Worm (Caenorhabditis elegans) whole organism, L2 larva: Measurements from ENCODE around the gene M01B2.10.
"Not testable (repeated sequence)": the region's sequence is repeated elsewhere in the genome, so short reads cannot be mapped to it uniquely, and the experiment has no call there.

Experiments used
- C34F6.9 ChIP-seq: fragments of 150-350 bp; optimal IDR thresholded peaks from 2 replicates; lab custom pipeline; 2014; ENCODE audit warnings: missing biosample characterization, missing genetic modification characterization
- R02D3.7 ChIP-seq: fragments of 150-350 bp; optimal IDR thresholded peaks from 2 replicates; lab custom pipeline; 2014; ENCODE audit warnings: missing biosample characterization, missing genetic modification characterization
- Y55F3AM.14 ChIP-seq: fragments of 200-800 bp; sonication (Bioruptor generic); optimal IDR thresholded peaks from 2 replicates; lab custom pipeline; 2018; ENCODE audit warnings: mild to moderate bottlenecking, missing genetic modification characterization, missing compliant biosample characterization
- alr-1 ChIP-seq: fragments of 150-350 bp; optimal IDR thresholded peaks from 2 replicates; lab custom pipeline; 2014; ENCODE audit warnings: missing biosample characterization, missing genetic modification characterization
- ama-1 ChIP-seq: fragments of 150-350 bp; optimal IDR thresholded peaks from 2 replicates; lab custom pipeline; 2018; ENCODE audit warnings: inconsistent platforms
- blmp-1 ChIP-seq: sonication (generic microtip); optimal IDR thresholded peaks from 2 replicates; lab custom pipeline; 2017; ENCODE audit warnings: missing genetic modification characterization, mild to moderate bottlenecking, missing compliant biosample characterization, antibody characterized with exemption, moderate library complexity; ENCODE audit not compliant: insufficient read depth
- crh-2 ChIP-seq: sonication (generic microtip); optimal IDR thresholded peaks from 2 replicates; lab custom pipeline; 2017; ENCODE audit warnings: missing biosample characterization, missing genetic modification characterization
- dmd-4 ChIP-seq: sonication (generic microtip); optimal IDR thresholded peaks from 2 replicates; lab custom pipeline; 2017; ENCODE audit warnings: missing biosample characterization, missing genetic modification characterization
- elt-1 ChIP-seq: fragments of 150-350 bp; optimal IDR thresholded peaks from 2 replicates; lab custom pipeline; 2014; ENCODE audit warnings: missing biosample characterization, missing genetic modification characterization
- elt-3 ChIP-seq: sonication (generic microtip); optimal IDR thresholded peaks from 2 replicates; lab custom pipeline; 2017; ENCODE audit warnings: missing biosample characterization, missing genetic modification characterization
- fos-1 ChIP-seq: fragments of 150-350 bp; optimal IDR thresholded peaks from 2 replicates; lab custom pipeline; 2014; ENCODE audit warnings: missing biosample characterization, missing genetic modification characterization
- gmeb-1 ChIP-seq: fragments of 150-350 bp; optimal IDR thresholded peaks from 2 replicates; lab custom pipeline; 2014; ENCODE audit warnings: missing biosample characterization, missing genetic modification characterization
- lin-13 ChIP-seq: fragments of 150-350 bp; optimal IDR thresholded peaks from 2 replicates; lab custom pipeline; 2014; ENCODE audit warnings: missing biosample characterization, missing genetic modification reagents, missing genetic modification characterization
- lin-39 ChIP-seq: fragments of 150-350 bp; optimal IDR thresholded peaks from 2 replicates; lab custom pipeline; 2014; ENCODE audit warnings: missing biosample characterization, missing genetic modification reagents, missing genetic modification characterization
- lsy-2 ChIP-seq, 2 experiments: fragments of 150-350 bp in 1 of 2; sonication (generic microtip) in 1 of 2; optimal IDR thresholded peaks; 2 replicates each; lab custom pipeline; 2014 to 2017; ENCODE audit warnings: missing biosample characterization in 2 of 2, missing genetic modification characterization in 2 of 2
- mab-5 ChIP-seq: fragments of 150-350 bp; optimal IDR thresholded peaks from 2 replicates; lab custom pipeline; 2014; ENCODE audit warnings: missing biosample characterization, missing genetic modification characterization
- mbf-1 ChIP-seq: sonication (generic microtip); optimal IDR thresholded peaks from 2 replicates; lab custom pipeline; 2017; ENCODE audit warnings: missing biosample characterization, missing genetic modification characterization
- mdl-1 ChIP-seq, 2 experiments: fragments of 150-350 bp in 1 of 2; sonication (generic microtip) in 1 of 2; optimal IDR thresholded peaks; 2 replicates each; lab custom pipeline; 2017; ENCODE audit warnings: missing biosample characterization in 2 of 2, missing genetic modification characterization in 2 of 2
- nhr-10 ChIP-seq: sonication (generic microtip); optimal IDR thresholded peaks from 2 replicates; lab custom pipeline; 2017; ENCODE audit warnings: missing biosample characterization, missing genetic modification characterization
- nhr-11 ChIP-seq: fragments of 150-350 bp; optimal IDR thresholded peaks from 2 replicates; lab custom pipeline; 2014; ENCODE audit warnings: missing biosample characterization, missing genetic modification characterization
- nhr-129 ChIP-seq: fragments of 150-350 bp; optimal IDR thresholded peaks from 2 replicates; lab custom pipeline; 2014; ENCODE audit warnings: missing biosample characterization, missing genetic modification characterization
- nhr-21 ChIP-seq: fragments of 150-350 bp; optimal IDR thresholded peaks from 2 replicates; lab custom pipeline; 2014; ENCODE audit warnings: missing biosample characterization, missing genetic modification characterization
- nhr-23 ChIP-seq: fragments of 150-350 bp; optimal IDR thresholded peaks from 2 replicates; lab custom pipeline; 2014; ENCODE audit warnings: missing biosample characterization, missing genetic modification reagents, missing genetic modification characterization
- nhr-237 ChIP-seq: fragments of 150-350 bp; optimal IDR thresholded peaks from 2 replicates; lab custom pipeline; 2014; ENCODE audit warnings: missing biosample characterization, missing genetic modification characterization
- nhr-25 ChIP-seq: fragments of 150-350 bp; sonication (generic microtip); optimal IDR thresholded peaks from 3 replicates; lab custom pipeline; 2014; ENCODE audit warnings: missing biosample characterization, missing genetic modification characterization
- peb-1 ChIP-seq: fragments of 150-350 bp; optimal IDR thresholded peaks from 2 replicates; lab custom pipeline; 2014; ENCODE audit warnings: missing biosample characterization, missing genetic modification characterization
- sem-4 ChIP-seq: fragments of 150-350 bp; optimal IDR thresholded peaks from 2 replicates; lab custom pipeline; 2014; ENCODE audit warnings: missing biosample characterization, missing genetic modification reagents, missing genetic modification characterization
- skn-1 ChIP-seq: sonication (generic microtip); optimal IDR thresholded peaks from 2 replicates; lab custom pipeline; 2017; ENCODE audit warnings: missing biosample characterization, missing genetic modification characterization
- sma-3 ChIP-seq: sonication (generic microtip); optimal IDR thresholded peaks from 2 replicates; lab custom pipeline; 2016; ENCODE audit warnings: missing genetic modification reagents, missing genetic modification characterization, missing compliant biosample characterization
- sma-9 ChIP-seq, 2 experiments: fragments of 150-350 bp in 1 of 2; sonication (generic microtip) in 1 of 2; optimal IDR thresholded peaks; 2 replicates each; lab custom pipeline; 2014 to 2016; ENCODE audit warnings: missing genetic modification characterization in 2 of 2, mild to moderate bottlenecking in 1 of 2, missing biosample characterization in 1 of 2, missing compliant biosample characterization in 1 of 2, missing genetic modification reagents in 1 of 2, moderate library complexity in 1 of 2
- snpc-4 ChIP-seq: fragments of 150-350 bp; optimal IDR thresholded peaks from 2 replicates; lab custom pipeline; 2014; ENCODE audit warnings: missing biosample characterization, missing genetic modification characterization
- unc-55 ChIP-seq: fragments of 150-350 bp; sonication (generic microtip); optimal IDR thresholded peaks from 3 replicates; lab custom pipeline; 2014; ENCODE audit warnings: missing biosample characterization, missing genetic modification reagents, missing genetic modification characterization
- zag-1 ChIP-seq: fragments of 150-350 bp; optimal IDR thresholded peaks from 2 replicates; lab custom pipeline; 2014; ENCODE audit warnings: missing biosample characterization, missing genetic modification characterization
- ztf-1 ChIP-seq: fragments of 200-800 bp; sonication (Bioruptor generic); conservative IDR thresholded peaks from 2 replicates; pipeline ENCODE4 v1.3.6; 2022; ENCODE audit warnings: missing genetic modification characterization, missing compliant biosample characterization
- ztf-4 ChIP-seq: fragments of 150-350 bp; optimal IDR thresholded peaks from 2 replicates; lab custom pipeline; 2014; ENCODE audit warnings: missing biosample characterization, missing genetic modification characterization

Gene M01B2.10

DNA sequence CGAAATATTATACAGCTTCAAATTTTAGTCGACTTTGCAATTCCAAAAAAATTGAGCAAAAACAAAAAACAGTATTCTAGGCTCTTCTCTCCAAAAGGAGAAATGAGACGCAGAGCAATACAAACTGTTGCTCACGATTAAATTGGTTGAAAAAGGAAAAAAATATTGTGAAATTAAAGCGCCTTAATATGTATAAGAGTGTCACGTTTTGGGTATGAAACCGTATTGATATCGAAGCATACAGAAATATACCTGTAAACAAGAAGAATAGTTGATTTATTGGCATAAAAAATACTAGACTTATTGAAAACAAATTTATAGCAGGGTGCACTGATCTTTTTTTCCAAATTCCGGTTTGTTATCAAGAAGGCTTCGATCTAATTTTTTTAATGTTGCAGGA, 3.6 kb upstream of the M01B2.10 start, which contains the start of gene M01B2.13:
Gene M01B2.13, minus strand, starts transcription at position 101 of the 400 bp plus-strand sequence.
- TF ChIP-seq nhr-25: no peak
- TF ChIP-seq nhr-129 (tag; lab: Kevin White, UChicago): no peak
- TF ChIP-seq nhr-10 (tag; lab: Kevin White, UChicago): no peak
- TF ChIP-seq alr-1: no peak
- no peak for TF ChIP-seq nhr-21
- no peak for TF ChIP-seq unc-55 (GFP tag; lab: Kevin White, UChicago)
- no peak for TF ChIP-seq elt-3
- no peak for TF ChIP-seq mdl-1 (tag; optimal IDR thresholded peaks at IDR 0.05; lab: Kevin White, UChicago)
- TF ChIP-seq lin-39 (tag; lab: Kevin White, UChicago): no peak
- TF ChIP-seq elt-1 (tag; lab: Kevin White, UChicago): no peak
- no peak for TF ChIP-seq R02D3.7 (tag; lab: Kevin White, UChicago)

DNA sequence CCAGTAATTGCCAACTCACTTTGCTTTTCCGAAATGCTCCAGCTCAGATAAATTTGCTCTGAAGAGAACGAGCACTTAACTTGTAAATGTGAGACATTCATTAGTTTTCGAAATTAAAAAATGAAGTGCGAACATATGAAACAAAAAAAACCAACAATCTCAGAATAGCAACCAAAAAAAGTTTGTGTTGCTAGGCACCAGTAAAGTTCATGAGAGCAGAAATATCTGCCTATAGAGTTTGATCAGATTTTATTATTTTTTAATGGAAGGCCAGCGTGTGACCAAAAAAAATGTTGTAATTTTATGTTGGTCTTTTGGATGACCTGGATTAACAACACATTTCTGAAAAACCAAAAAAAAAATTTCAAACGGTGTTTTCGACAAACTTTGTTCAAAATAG, 1.9 kb upstream of the M01B2.10 start, which contains the start of gene M01B2.12:
Gene M01B2.12, minus strand, starts transcription at position 101 of the 400 bp plus-strand sequence.
- TF ChIP-seq lin-13 (no peak), ama-1 (lab: Kevin White, UChicago) (no peak), fos-1 (tag; lab: Kevin White, UChicago) (no peak), nhr-11 (tag; lab: Kevin White, UChicago) (no peak), elt-3 (no peak), alr-1 (no peak), snpc-4 (tag; lab: Kevin White, UChicago) (no peak), ztf-1 (GFP tag; lab: Robert Waterston, UW) (no peak), mab-5 (tag; lab: Kevin White, UChicago) (no peak), gmeb-1 (tag; lab: Kevin White, UChicago) (no peak), Y55F3AM.14 (no peak), dmd-4 (no peak)

- TF ChIP-seq C34F6.9 (tag; lab: Kevin White, UChicago): no peak
- no peak for TF ChIP-seq mbf-1
Observed at ce11 chrV:15259904-15260303, 2.3 kb downstream of the M01B2.10 start, which contains the start of gene M01B2.8. Gene M01B2.8, plus strand, starts transcription at chrV:15260204.

DNA sequence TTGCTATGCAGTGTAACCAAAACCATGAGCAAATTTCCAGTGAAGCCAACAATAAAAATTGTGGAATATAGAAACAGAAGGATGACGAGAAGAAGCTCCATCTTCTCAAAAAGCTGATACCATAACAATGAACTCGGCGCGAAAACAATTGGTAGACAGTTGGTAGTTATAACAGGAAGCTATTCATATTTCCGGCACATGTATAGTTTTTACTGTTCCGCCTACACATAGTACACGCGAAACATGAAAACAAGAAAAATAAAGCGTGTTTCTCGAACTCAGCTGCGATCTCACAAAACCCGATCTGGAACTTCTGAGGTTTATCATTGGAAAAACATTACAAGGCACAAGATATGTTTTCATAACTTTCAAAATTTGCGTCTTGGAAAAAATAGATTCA, 3.2 kb downstream of the M01B2.10 start, which contains the start of gene srsx-37:
Gene srsx-37, minus strand, starts transcription at position 101 of the 400 bp plus-strand sequence.
- TF ChIP-seq sma-3 (GFP tag; lab: Kevin White, UChicago): no peak

ce11 chrV:15256669-15257068, 5.6 kb downstream of the M01B2.10 start, which contains the start of gene srsx-39:
Gene srsx-39, minus strand, starts transcription at chrV:15256769.
- TF ChIP-seq mdl-1 (tag; optimal IDR thresholded peaks at IDR 0.05; lab: Kevin White, UChicago); alr-1; snpc-4 (tag; lab: Kevin White, UChicago): not testable (repeated sequence)
- TF ChIP-seq, all 48 proteins: peak for 0; not testable (repeated sequence) for 48

- TF ChIP-seq nhr-10 (tag; lab: Kevin White, UChicago): no peak
- TF ChIP-seq skn-1 (tag; lab: Kevin White, UChicago): no peak
- no peak for TF ChIP-seq mbf-1
- TF ChIP-seq unc-55 (GFP tag; lab: Kevin White, UChicago): no peak
- TF ChIP-seq fos-1 (tag; lab: Kevin White, UChicago): no peak
- TF ChIP-seq lsy-2 (tag; optimal IDR thresholded peaks at IDR 0.05; lab: Kevin White, UChicago): no peak
- TF ChIP-seq crh-2 (tag; lab: Kevin White, UChicago): no peak
- TF ChIP-seq zag-1 (tag; lab: Kevin White, UChicago): no peak
- TF ChIP-seq lin-13: no peak
- TF ChIP-seq nhr-129 (tag; lab: Kevin White, UChicago): no peak
- no peak for TF ChIP-seq sem-4 (tag; lab: Kevin White, UChicago)
- TF ChIP-seq blmp-1 (tag; lab: Kevin White, UChicago): no peak
- no peak for TF ChIP-seq nhr-23 (tag; lab: Kevin White, UChicago)
- no peak for TF ChIP-seq ztf-4 (tag; lab: Kevin White, UChicago)
- no peak for TF ChIP-seq nhr-25
- no peak for TF ChIP-seq peb-1 (tag; lab: Kevin White, UChicago)
- TF ChIP-seq nhr-237: no peak
- TF ChIP-seq sma-9 (GFP tag; optimal IDR thresholded peaks at IDR 0.05; lab: Kevin White, UChicago): no peak
- no peak for TF ChIP-seq sma-9 (tag; optimal IDR thresholded peaks at IDR 0.05; lab: Kevin White, UChicago)
- TF ChIP-seq ztf-1 (GFP tag; lab: Robert Waterston, UW): no peak
Observed at ce11 chrV:15253529-15253928, 8.7 kb downstream of the M01B2.10 start, which contains the start of gene srbc-75. Gene srbc-75, plus strand, starts transcription at chrV:15253829.
